Worm (Caenorhabditis elegans) whole organism, young adult: ENCODE results near the gene garr-1.

Source experiments
- athp-1 ChIP-seq: sonication (generic microtip); optimal IDR thresholded peaks from 2 replicates; lab custom pipeline; 2017; ENCODE audit warnings: mild to moderate bottlenecking, missing genetic modification characterization, missing compliant biosample characterization
- cebp-2 ChIP-seq: fragments of 200-800 bp; sonication (Bioruptor generic); IDR thresholded peaks from 2 replicates; pipeline ENCODE4 v1.3.6; 2022; ENCODE audit warnings: missing genetic modification characterization, missing compliant biosample characterization
- efl-1 ChIP-seq: fragments of 150-350 bp; optimal IDR thresholded peaks from 2 replicates; lab custom pipeline; 2014; ENCODE audit warnings: missing biosample characterization, missing genetic modification reagents, missing genetic modification characterization
- hlh-12 ChIP-seq: sonication (generic microtip); optimal IDR thresholded peaks from 2 replicates; lab custom pipeline; 2016; ENCODE audit warnings: missing genetic modification characterization, missing compliant biosample characterization
- nhr-120 ChIP-seq: fragments of 200-800 bp; sonication (Bioruptor generic); IDR thresholded peaks from 2 replicates; pipeline ENCODE4 v1.3.6; 2022; ENCODE audit warnings: missing genetic modification characterization, missing compliant biosample characterization
- nhr-179 ChIP-seq: sonication (generic microtip); optimal IDR thresholded peaks from 2 replicates; lab custom pipeline; 2016; ENCODE audit warnings: mild to moderate bottlenecking, missing genetic modification characterization, missing compliant biosample characterization
- snpc-4 ChIP-seq, 5 experiments: fragments of 150-350 bp in 1 of 5; sonication (generic microtip) in 4 of 5; optimal IDR thresholded peaks; 2 replicates each; lab custom pipeline; 2014 to 2018; ENCODE audit warnings: missing genetic modification characterization in 5 of 5, missing biosample characterization in 3 of 5, antibody characterized with exemption in 2 of 5, mild to moderate bottlenecking in 2 of 5, missing compliant biosample characterization in 2 of 5, missing genotype in 2 of 5, moderate library complexity in 2 of 5, missing genetic modification reagents in 1 of 5
- unc-130 ChIP-seq: sonication (generic microtip); optimal IDR thresholded peaks from 2 replicates; lab custom pipeline; 2016; ENCODE audit warnings: missing genetic modification reagents, missing genetic modification characterization, missing compliant biosample characterization

DNA sequence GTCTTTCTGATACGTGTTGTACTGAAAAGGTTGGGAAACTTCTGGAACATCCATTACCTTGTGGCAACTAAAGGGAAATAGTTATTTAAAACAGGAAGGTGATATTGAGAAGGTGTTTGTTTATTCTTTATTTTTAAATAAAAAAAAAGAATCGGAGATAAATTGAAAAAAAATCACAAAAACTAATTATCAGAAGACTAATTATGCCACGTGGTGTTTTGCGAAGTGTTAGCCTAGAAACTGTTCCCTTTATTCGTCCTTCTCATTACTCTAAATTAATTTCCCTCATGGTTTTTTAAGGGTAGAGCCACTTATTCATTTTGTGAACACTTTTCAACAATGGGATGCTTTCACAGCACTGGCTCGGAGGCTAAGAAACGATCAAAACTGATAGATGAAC lies 24.6 kb upstream of the garr-1 start, which contains the start of gene gpa-4:
- TF ChIP-seq cebp-2 (GFP tag; lab: Robert Waterston, UW) = no peak
- TF ChIP-seq efl-1 (GFP tag; lab: Kevin White, UChicago) = no peak
- TF ChIP-seq nhr-179 = no peak
- TF ChIP-seq snpc-4 (GFP tag; optimal IDR thresholded peaks at IDR 0.05; lab: Kevin White, UChicago) = no peak
- TF ChIP-seq snpc-4 (tag; optimal IDR thresholded peaks at IDR 0.05; lab: Kevin White, UChicago) = no peak
- TF ChIP-seq athp-1 = no peak
- no peak for TF ChIP-seq hlh-12
- TF ChIP-seq nhr-120 (GFP tag; lab: Robert Waterston, UW) = no peak
- no peak for TF ChIP-seq unc-130
